Fruit fly (Drosophila melanogaster): ENCODE data around the gene Arf4.

Arf4 gene

DNA sequence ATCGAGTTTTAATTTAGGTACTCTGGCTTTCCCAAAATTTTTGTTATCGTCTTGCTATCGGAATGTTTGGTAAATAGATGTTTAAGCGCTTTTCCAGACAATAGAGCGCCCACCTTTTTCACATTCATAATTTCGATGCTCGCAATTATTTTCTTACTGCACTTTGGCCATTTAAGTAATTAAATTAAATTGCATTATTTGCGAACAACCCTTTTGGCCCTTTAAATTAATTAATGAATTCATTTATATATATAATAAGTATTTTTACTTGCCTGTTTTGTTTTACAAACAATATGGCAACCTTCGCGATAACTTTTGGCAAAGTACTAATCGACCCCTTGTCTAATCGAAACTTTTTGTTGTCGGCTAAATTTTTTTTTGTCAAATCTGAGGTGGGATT is 32.3 kb downstream of the Arf4 start:
- TF ChIP-seq CG6276 (GFP tag; optimal IDR thresholded peaks at IDR 0.05) (no peak), CG32006 (GFP tag; optimal IDR thresholded peaks at IDR 0.05) (no peak), eg (GFP tag; IDR thresholded peaks at IDR 0.05) (no peak), CG6854 (GFP tag; optimal IDR thresholded peaks at IDR 0.05) (no peak), Eip93F (GFP tag; optimal IDR thresholded peaks at IDR 0.05) (no peak), esn (GFP tag; optimal IDR thresholded peaks at IDR 0.05) (no peak)

DNA sequence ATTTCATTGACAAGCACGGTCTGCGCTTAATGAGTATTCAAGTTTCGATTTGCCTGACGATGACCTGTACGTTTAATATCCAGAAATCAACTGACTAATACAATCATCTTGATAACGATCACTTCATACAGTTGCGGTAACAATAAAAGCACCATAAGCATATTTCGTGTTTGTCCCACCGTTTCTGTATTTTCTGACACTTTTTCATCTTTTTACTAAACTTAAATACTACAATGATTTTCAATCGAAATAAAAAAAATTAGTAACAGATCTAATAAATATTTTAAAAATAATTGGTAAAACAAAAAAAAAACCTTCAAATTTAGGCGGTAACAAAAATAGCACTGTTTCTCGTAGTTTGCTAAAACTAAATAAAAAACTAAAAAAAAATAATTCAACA is 38.1 kb downstream of the Arf4 start, which contains the start of gene CG32017:
Gene CG32017 (minus strand): TSS at position 101 of the 400 bp plus-strand sequence.
- TF ChIP-seq CG6276 (GFP tag; optimal IDR thresholded peaks at IDR 0.05) (no peak), cyc (GFP tag; optimal IDR thresholded peaks at IDR 0.05) (no peak), CG34406 (GFP tag; optimal IDR thresholded peaks at IDR 0.05) (no peak)
